Fruit fly (Drosophila melanogaster) whole organism, prepupa: ENCODE measurements around the gene ATPsyngamma.

Experiments
- Blimp-1 ChIP-seq: fragments of 200-800 bp; sonication (Bioruptor generic); optimal IDR thresholded peaks from 3 replicates; lab custom pipeline; 2017; ENCODE audit warnings: missing biosample characterization, missing genetic modification characterization, mild to moderate bottlenecking, moderate library complexity, missing genetic modification reagents
- CG10631 ChIP-seq: fragments of 200-800 bp; sonication (Bioruptor generic); optimal IDR thresholded peaks from 2 replicates; lab custom pipeline; 2016; ENCODE audit warnings: missing biosample characterization, missing genetic modification characterization
- CG10669 ChIP-seq: fragments of 200-800 bp; sonication (Bioruptor generic); optimal IDR thresholded peaks from 3 replicates; lab custom pipeline; 2018; ENCODE audit warnings: missing biosample characterization, mild to moderate bottlenecking, missing genetic modification characterization, moderate library complexity
- CG11902 ChIP-seq: fragments of 200-800 bp; sonication (Bioruptor generic); optimal IDR thresholded peaks from 3 replicates; lab custom pipeline; 2016; ENCODE audit warnings: missing biosample characterization, missing genetic modification characterization
- CG1621 ChIP-seq: fragments of 200-800 bp; sonication (Bioruptor generic); optimal IDR thresholded peaks from 3 replicates; lab custom pipeline; 2018; ENCODE audit warnings: missing biosample characterization, mild to moderate bottlenecking, missing genetic modification characterization
- CG16779 ChIP-seq: fragments of 200-800 bp; sonication (Bioruptor generic); optimal IDR thresholded peaks from 3 replicates; lab custom pipeline; 2017; ENCODE audit warnings: missing biosample characterization, mild to moderate bottlenecking, missing genetic modification characterization
- CG3032 ChIP-seq: fragments of 200-800 bp; optimal IDR thresholded peaks from 2 replicates; lab custom pipeline; 2019; ENCODE audit warnings: missing biosample characterization, mild to moderate bottlenecking, missing genetic modification characterization, moderate library complexity
- CG31627 ChIP-seq: fragments of 200-800 bp; sonication (Bioruptor generic); optimal IDR thresholded peaks from 3 replicates; lab custom pipeline; 2016; ENCODE audit warnings: missing biosample characterization, missing genetic modification characterization
- CG32006 ChIP-seq: fragments of 200-800 bp; sonication (Bioruptor generic); optimal IDR thresholded peaks from 3 replicates; lab custom pipeline; 2017; ENCODE audit warnings: missing biosample characterization, mild to moderate bottlenecking, missing genetic modification characterization
- CG34406 ChIP-seq: fragments of 200-800 bp; sonication (Bioruptor generic); optimal IDR thresholded peaks from 3 replicates; lab custom pipeline; 2016; ENCODE audit warnings: missing biosample characterization, missing genetic modification characterization
- CG3919 ChIP-seq: fragments of 200-800 bp; sonication (Bioruptor generic); optimal IDR thresholded peaks from 3 replicates; lab custom pipeline; 2016; ENCODE audit warnings: missing biosample characterization, missing genetic modification characterization
- CG4318 ChIP-seq: fragments of 200-800 bp; sonication (Bioruptor generic); optimal IDR thresholded peaks from 3 replicates; lab custom pipeline; 2017; ENCODE audit warnings: missing biosample characterization, mild to moderate bottlenecking, missing genetic modification characterization
- CG6163 ChIP-seq: fragments of 200-800 bp; sonication (Bioruptor generic); IDR thresholded peaks from 3 replicates; pipeline ENCODE4 v1.3.6; 2022; ENCODE audit warnings: missing biosample characterization, missing genetic modification characterization
- CG6276 ChIP-seq: fragments of 200-800 bp; sonication (Bioruptor generic); optimal IDR thresholded peaks from 2 replicates; lab custom pipeline; 2017; ENCODE audit warnings: missing biosample characterization, mild to moderate bottlenecking, missing genetic modification characterization
- CG6792 ChIP-seq: fragments of 200-800 bp; sonication (Bioruptor generic); optimal IDR thresholded peaks from 3 replicates; lab custom pipeline; 2016; ENCODE audit warnings: missing biosample characterization, missing genetic modification characterization
- CG6854 ChIP-seq: fragments of 200-800 bp; sonication (Bioruptor generic); optimal IDR thresholded peaks from 2 replicates; lab custom pipeline; 2017; ENCODE audit warnings: missing biosample characterization, mild to moderate bottlenecking, missing genetic modification characterization
- CG7368 ChIP-seq: fragments of 200-800 bp; sonication (Bioruptor generic); optimal IDR thresholded peaks from 3 replicates; lab custom pipeline; 2016; ENCODE audit warnings: missing biosample characterization, missing genetic modification characterization
- CG8632 ChIP-seq: fragments of 200-800 bp; sonication (Bioruptor generic); optimal IDR thresholded peaks from 3 replicates; lab custom pipeline; 2016; ENCODE audit warnings: missing biosample characterization, missing genetic modification characterization
- CG9139 ChIP-seq: fragments of 200-800 bp; sonication (Bioruptor generic); optimal IDR thresholded peaks from 3 replicates; lab custom pipeline; 2017; ENCODE audit warnings: missing biosample characterization, mild to moderate bottlenecking, missing genetic modification characterization
- Eip75B ChIP-seq: fragments of 200-800 bp; sonication (Bioruptor generic); optimal IDR thresholded peaks from 3 replicates; lab custom pipeline; 2016; ENCODE audit warnings: missing biosample characterization, missing genetic modification characterization
- Eip78C ChIP-seq: fragments of 200-800 bp; sonication (Bioruptor generic); peaks from one replicate; lab custom pipeline; 2016; ENCODE audit warnings: missing biosample characterization, missing genetic modification characterization
- Ets21C ChIP-seq: fragments of 200-800 bp; sonication (Bioruptor generic); optimal IDR thresholded peaks from 3 replicates; lab custom pipeline; 2016; ENCODE audit warnings: missing biosample characterization, missing genetic modification characterization
- Ets96B ChIP-seq: fragments of 200-800 bp; optimal IDR thresholded peaks from 2 replicates; lab custom pipeline; 2019; ENCODE audit warnings: missing biosample characterization, mild to moderate bottlenecking, missing genetic modification characterization, moderate library complexity
- Hr38 ChIP-seq: sonication (Bioruptor generic); optimal IDR thresholded peaks from 2 replicates; lab custom pipeline; 2016; ENCODE audit warnings: missing biosample characterization, missing genetic modification characterization
- Hr4 ChIP-seq: fragments of 200-800 bp; sonication (Bioruptor generic); optimal IDR thresholded peaks from 3 replicates; lab custom pipeline; 2016; ENCODE audit warnings: missing biosample characterization, missing genetic modification characterization
- Lpt ChIP-seq: fragments of 200-800 bp; sonication (Bioruptor generic); optimal IDR thresholded peaks from 3 replicates; lab custom pipeline; 2016; ENCODE audit warnings: missing biosample characterization, missing genetic modification characterization
- Met ChIP-seq: fragments of 200-800 bp; sonication (Bioruptor generic); optimal IDR thresholded peaks from 3 replicates; lab custom pipeline; 2016; ENCODE audit warnings: missing biosample characterization, missing genetic modification characterization
- Sox102F ChIP-seq: fragments of 200-800 bp; sonication (Bioruptor generic); optimal IDR thresholded peaks from 2 replicates; lab custom pipeline; 2016; ENCODE audit warnings: missing biosample characterization, mild to moderate bottlenecking, missing genetic modification characterization
- Sox15 ChIP-seq: fragments of 200-800 bp; sonication (Bioruptor generic); optimal IDR thresholded peaks from 3 replicates; lab custom pipeline; 2016; ENCODE audit warnings: missing biosample characterization, missing genetic modification characterization
- achi ChIP-seq: fragments of 200-800 bp; sonication (Bioruptor generic); optimal IDR thresholded peaks from 3 replicates; lab custom pipeline; 2016; ENCODE audit warnings: missing biosample characterization, missing genetic modification characterization
- acj6 ChIP-seq: fragments of 200-800 bp; sonication (Bioruptor generic); optimal IDR thresholded peaks from 3 replicates; lab custom pipeline; 2016; ENCODE audit warnings: missing biosample characterization, missing genetic modification characterization
- cyc ChIP-seq: fragments of 200-800 bp; sonication (Bioruptor generic); optimal IDR thresholded peaks from 3 replicates; lab custom pipeline; 2016; ENCODE audit warnings: missing biosample characterization, missing genetic modification characterization
- dac ChIP-seq: fragments of 200-800 bp; sonication (Bioruptor generic); optimal IDR thresholded peaks from 2 replicates; lab custom pipeline; 2017; ENCODE audit warnings: missing biosample characterization, mild to moderate bottlenecking, missing genetic modification characterization
- dsx ChIP-seq: fragments of 200-800 bp; optimal IDR thresholded peaks from 3 replicates; lab custom pipeline; 2019; ENCODE audit warnings: missing biosample characterization, mild to moderate bottlenecking, missing genetic modification characterization, moderate library complexity; ENCODE audit not compliant: poor library complexity, severe bottlenecking
- eg ChIP-seq: fragments of 200-800 bp; sonication (Bioruptor generic); IDR thresholded peaks from 3 replicates; pipeline ENCODE4 v1.3.6; 2022; ENCODE audit warnings: missing biosample characterization, missing genetic modification characterization
- esn ChIP-seq: fragments of 200-800 bp; sonication (Bioruptor generic); optimal IDR thresholded peaks from 2 replicates; lab custom pipeline; 2016; ENCODE audit warnings: missing biosample characterization, mild to moderate bottlenecking, missing genetic modification characterization, moderate library complexity
- fd59A ChIP-seq: fragments of 200-800 bp; sonication (Bioruptor generic); optimal IDR thresholded peaks from 2 replicates; lab custom pipeline; 2017; ENCODE audit warnings: missing biosample characterization, mild to moderate bottlenecking, missing genetic modification characterization, missing genetic modification reagents
- fd85E ChIP-seq: fragments of 200-800 bp; sonication (Bioruptor generic); optimal IDR thresholded peaks from 3 replicates; lab custom pipeline; 2016; ENCODE audit warnings: missing biosample characterization, missing genetic modification characterization
- fkh ChIP-seq: fragments of 200-800 bp; sonication (Bioruptor generic); optimal IDR thresholded peaks from 3 replicates; lab custom pipeline; 2017; ENCODE audit warnings: missing biosample characterization, mild to moderate bottlenecking, missing genetic modification characterization, moderate library complexity
- lz ChIP-seq: fragments of 200-800 bp; sonication (Bioruptor generic); optimal IDR thresholded peaks from 3 replicates; lab custom pipeline; 2016; ENCODE audit warnings: missing biosample characterization, missing genetic modification characterization
- net ChIP-seq: fragments of 200-800 bp; sonication (Bioruptor generic); optimal IDR thresholded peaks from 3 replicates; lab custom pipeline; 2016; ENCODE audit warnings: missing biosample characterization, missing genetic modification characterization
- pdm3 ChIP-seq: fragments of 200-800 bp; sonication (Bioruptor generic); optimal IDR thresholded peaks from 3 replicates; lab custom pipeline; 2016; ENCODE audit warnings: missing biosample characterization, missing genetic modification characterization
- spab ChIP-seq: fragments of 200-800 bp; sonication (Bioruptor generic); optimal IDR thresholded peaks from 2 replicates; lab custom pipeline; 2017; ENCODE audit warnings: missing biosample characterization, mild to moderate bottlenecking, missing genetic modification characterization, missing genetic modification reagents
- ss ChIP-seq, 2 experiments: fragments of 200-800 bp; sonication (Bioruptor generic); optimal IDR thresholded peaks; 2 replicates in 1 of 2; 3 replicates in 1 of 2; lab custom pipeline; 2017 to 2018; ENCODE audit warnings: mild to moderate bottlenecking in 2 of 2, missing biosample characterization in 2 of 2, missing genetic modification characterization in 2 of 2, moderate library complexity in 1 of 2
- topi ChIP-seq: fragments of 200-800 bp; sonication (Bioruptor generic); optimal IDR thresholded peaks from 3 replicates; lab custom pipeline; 2016; ENCODE audit warnings: missing biosample characterization, missing genetic modification characterization

ATPsyngamma gene

dm6 chr3R:29736678-29737093, 12.3 kb downstream of the ATPsyngamma start, which contains the start of the genes CG7601 and CIA30 (continued):
- TF ChIP-seq Lpt (GFP tag; lab: Kevin White, UChicago) (peak; percentile 98), CG8632 (GFP tag; lab: Kevin White, UChicago) (peak; percentile 97), CG7368 (GFP tag; lab: Kevin White, UChicago) (peak; percentile 99), Sox15 (GFP tag; lab: Kevin White, UChicago) (peak; percentile 99), CG31627 (GFP tag; lab: Kevin White, UChicago) (peak; percentile 99), fkh (GFP tag; lab: Kevin White, UChicago) (no peak), cyc (GFP tag; lab: Kevin White, UChicago) (peak; percentile 100), Eip78C (GFP tag; lab: Kevin White, UChicago) (peak; percentile 100), CG10669 (GFP tag; lab: Kevin White, UChicago) (peak; percentile 99), fd85E (GFP tag; lab: Kevin White, UChicago) (peak; percentile 96), Eip75B (peak; percentile 99), net (peak; percentile 98), eg (GFP tag; lab: Robert Waterston, UW) (peak; percentile 100)

DNA sequence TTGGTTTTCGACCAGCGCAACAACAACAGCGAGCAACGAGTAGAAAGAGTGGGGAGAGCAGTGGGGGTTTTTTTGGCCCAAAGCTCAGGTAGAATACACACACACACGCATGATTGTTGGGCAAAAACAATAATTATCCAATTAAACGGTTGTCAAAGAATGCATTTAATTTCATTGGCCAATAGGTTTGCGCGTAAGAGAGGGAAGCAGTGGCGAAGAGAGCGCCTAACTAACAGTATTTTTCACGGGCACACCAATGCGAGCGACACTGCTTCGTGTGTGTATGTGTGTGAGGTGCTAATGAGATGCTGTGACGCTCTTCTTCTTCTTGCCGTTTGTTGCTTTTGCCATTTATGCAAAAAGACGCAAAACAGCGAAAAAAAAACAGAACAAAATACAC, 22.7 kb downstream of the ATPsyngamma start:
- TF ChIP-seq CG6163 (GFP tag; lab: Robert Waterston, UW) (peak; percentile 24; the same call in 2 of the 3 replicates), Met (GFP tag; lab: Kevin White, UChicago) (no peak)

DNA sequence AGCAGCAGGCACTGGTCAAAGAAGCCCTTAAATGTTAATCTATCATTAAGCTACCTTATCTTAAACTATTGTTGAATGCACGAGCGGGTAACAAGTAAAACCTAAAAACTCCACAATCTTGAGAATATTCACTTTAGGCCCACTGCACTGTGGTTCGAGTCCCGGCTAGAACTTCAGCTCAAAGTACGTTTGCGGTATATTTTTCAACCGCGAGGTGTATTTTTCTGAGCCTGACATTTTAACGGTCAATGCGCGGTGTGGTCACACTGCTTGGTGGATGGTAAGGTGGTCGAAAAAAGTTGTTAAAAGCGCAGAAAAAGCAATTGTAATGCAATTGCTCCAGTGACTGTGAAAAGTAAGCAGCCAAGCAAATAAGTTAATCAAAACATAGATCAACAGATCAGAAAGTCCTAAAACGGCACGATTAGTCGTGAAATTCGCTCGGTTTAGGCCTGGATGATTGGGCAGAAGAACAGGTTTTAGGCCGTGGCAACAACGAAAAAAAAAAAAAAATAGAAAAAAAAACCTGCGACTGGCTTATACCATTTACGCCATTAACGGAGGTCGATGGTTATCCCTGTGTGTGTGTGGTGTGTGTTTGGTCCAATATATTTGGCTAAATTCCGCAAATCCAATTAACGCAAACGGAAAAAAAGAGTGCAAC, 23.3 kb downstream of the ATPsyngamma start, which contains the start of gene Kul:
Gene Kul (plus strand): TSS at position 254 of the 664 bp plus-strand sequence.
- TF ChIP-seq CG34406 (GFP tag; lab: Kevin White, UChicago) = no peak
- TF ChIP-seq Sox102F (GFP tag; lab: Kevin White, UChicago) = no peak
- no peak for TF ChIP-seq acj6 (GFP tag; lab: Kevin White, UChicago)
- no peak for TF ChIP-seq Hr4 (GFP tag; lab: Kevin White, UChicago)
- TF ChIP-seq achi (GFP tag; lab: Kevin White, UChicago) = peak; percentile 34
- peak; percentile 74 for TF ChIP-seq CG6276
- peak; percentile 69 for TF ChIP-seq CG1621
- no peak for TF ChIP-seq Hr38 (GFP tag; lab: Kevin White, UChicago)
- no peak for TF ChIP-seq CG4318
- peak; percentile 30 for TF ChIP-seq CG3919
- TF ChIP-seq Eip78C (GFP tag; lab: Kevin White, UChicago) = no peak
- no peak for TF ChIP-seq CG6792 (GFP tag; lab: Kevin White, UChicago)
- no peak for TF ChIP-seq Ets96B (tag; lab: Kevin White, UChicago)
- peak; percentile 34 for TF ChIP-seq CG6854 (GFP tag; lab: Kevin White, UChicago)
- TF ChIP-seq lz (GFP tag; lab: Kevin White, UChicago) = peak; percentile 27
- peak; percentile 11 for TF ChIP-seq esn (GFP tag; lab: Kevin White, UChicago)
- TF ChIP-seq CG32006 (GFP tag; lab: Kevin White, UChicago) = peak; percentile 51
- TF ChIP-seq CG7368 (GFP tag; lab: Kevin White, UChicago) = no peak
- peak; percentile 33 for TF ChIP-seq spab (GFP tag; lab: Kevin White, UChicago)
- TF ChIP-seq CG16779 (tag; lab: Kevin White, UChicago) = peak; percentile 46
- TF ChIP-seq fkh (GFP tag; lab: Kevin White, UChicago) = no peak
- TF ChIP-seq pdm3 (GFP tag; lab: Kevin White, UChicago) = no peak
- TF ChIP-seq fd85E (GFP tag; lab: Kevin White, UChicago) = no peak
- TF ChIP-seq eg (GFP tag; lab: Robert Waterston, UW) = peak; percentile 69
- no peak for TF ChIP-seq CG10631 (GFP tag; lab: Kevin White, UChicago)
- TF ChIP-seq Ets21C (GFP tag; lab: Kevin White, UChicago) = no peak
- no peak for TF ChIP-seq Sox15 (GFP tag; lab: Kevin White, UChicago)
- TF ChIP-seq Met (GFP tag; lab: Kevin White, UChicago) = no peak
- TF ChIP-seq Eip75B = no peak
- no peak for TF ChIP-seq topi (GFP tag; lab: Kevin White, UChicago)
- TF ChIP-seq CG11902 (GFP tag; lab: Kevin White, UChicago) = no peak
- TF ChIP-seq Blimp-1 = no peak
- TF ChIP-seq dsx (GFP tag; lab: Kevin White, UChicago) = no peak
- no peak for TF ChIP-seq fd59A (GFP tag; lab: Kevin White, UChicago)
- TF ChIP-seq CG3032 = peak; percentile 55
- TF ChIP-seq Lpt (GFP tag; lab: Kevin White, UChicago) = peak; percentile 9
- peak; percentile 78 for TF ChIP-seq CG9139 (GFP tag; lab: Kevin White, UChicago)
- peak; percentile 41 for TF ChIP-seq dac (GFP tag; lab: Kevin White, UChicago)
- TF ChIP-seq CG8632 (GFP tag; lab: Kevin White, UChicago) = no peak
- peak; percentile 62 to 76 for TF ChIP-seq ss (GFP tag; optimal IDR thresholded peaks at IDR 0.05; lab: Kevin White, UChicago)
- TF ChIP-seq CG6163 (GFP tag; lab: Robert Waterston, UW) = peak; percentile 55; the same call in 2 of the 3 replicates
